Fruit fly (Drosophila melanogaster) whole organism, embryonic: ENCODE measurements around the gene CG15914.

Experiments used
- Ada2b ChIP-seq: fragments of 200-800 bp; sonication (Bioruptor generic); IDR thresholded peaks from 2 replicates; pipeline ENCODE4 v1.3.6; 2022; ENCODE audit warnings: missing biosample characterization, missing genetic modification characterization
- Adf1 ChIP-seq: fragments of 200-800 bp; sonication (Bioruptor generic); IDR thresholded peaks from 2 replicates; pipeline ENCODE4 v1.3.6; 2022; ENCODE audit warnings: missing biosample characterization, missing genetic modification characterization
- CG11456 ChIP-seq: fragments of 200-800 bp; sonication (Bioruptor generic); IDR thresholded peaks from 3 replicates; pipeline ENCODE4 v1.3.6; 2022; ENCODE audit warnings: missing biosample characterization, missing genetic modification characterization
- CG12071 ChIP-seq: fragments of 200-800 bp; sonication (Bioruptor generic); optimal IDR thresholded peaks from 3 replicates; lab custom pipeline; 2018; ENCODE audit warnings: missing biosample characterization, mild to moderate bottlenecking, missing genetic modification characterization
- CG12659 ChIP-seq: fragments of 200-800 bp; sonication (Bioruptor generic); optimal IDR thresholded peaks from 3 replicates; lab custom pipeline; 2017; ENCODE audit warnings: mild to moderate bottlenecking, missing biosample characterization, missing genetic modification reagents, missing genetic modification characterization
- CG13894 ChIP-seq: fragments of 200-800 bp; sonication (Bioruptor generic); optimal IDR thresholded peaks from 3 replicates; lab custom pipeline; 2018; ENCODE audit warnings: missing biosample characterization, mild to moderate bottlenecking, missing genetic modification characterization, moderate library complexity
- CG1603 ChIP-seq: fragments of 200-800 bp; sonication (Bioruptor generic); optimal IDR thresholded peaks from 2 replicates; lab custom pipeline; 2019; ENCODE audit warnings: missing biosample characterization, mild to moderate bottlenecking, missing genetic modification characterization, moderate library complexity
- CG17568 ChIP-seq: fragments of 200-800 bp; sonication (Bioruptor generic); optimal IDR thresholded peaks from 2 replicates; lab custom pipeline; 2018; ENCODE audit warnings: missing biosample characterization, mild to moderate bottlenecking, missing genetic modification characterization, moderate library complexity
- CG2202 ChIP-seq: fragments of 200-800 bp; sonication (Bioruptor generic); optimal IDR thresholded peaks from 2 replicates; lab custom pipeline; 2018; ENCODE audit warnings: missing biosample characterization, mild to moderate bottlenecking, missing genetic modification characterization
- CG2678 ChIP-seq: fragments of 200-800 bp; sonication (Bioruptor generic); optimal IDR thresholded peaks from 3 replicates; lab custom pipeline; 2019; ENCODE audit warnings: missing biosample characterization, mild to moderate bottlenecking, missing genetic modification characterization, moderate library complexity
- CG2889 ChIP-seq: fragments of 200-800 bp; sonication (Bioruptor generic); IDR thresholded peaks from 3 replicates; pipeline ENCODE4 v1.3.6; 2022; ENCODE audit warnings: missing biosample characterization, missing genetic modification characterization
- CG3065 ChIP-seq: fragments of 200-800 bp; sonication (Bioruptor generic); optimal IDR thresholded peaks from 2 replicates; lab custom pipeline; 2016; ENCODE audit warnings: missing biosample characterization, missing genetic modification characterization
- CG3163 ChIP-seq: fragments of 200-800 bp; sonication (Bioruptor generic); optimal IDR thresholded peaks from 3 replicates; lab custom pipeline; 2016; ENCODE audit warnings: missing biosample characterization, missing genetic modification characterization
- CG32767 ChIP-seq: fragments of 200-800 bp; sonication (Bioruptor generic); IDR thresholded peaks from 2 replicates; pipeline ENCODE4 v1.3.6; 2022; ENCODE audit warnings: missing biosample characterization, missing genetic modification characterization
- CG33557 ChIP-seq: fragments of 200-800 bp; sonication (Bioruptor generic); optimal IDR thresholded peaks from 2 replicates; lab custom pipeline; 2019; ENCODE audit warnings: missing biosample characterization, mild to moderate bottlenecking, missing genetic modification characterization, moderate library complexity
- CG34376 ChIP-seq: fragments of 200-800 bp; sonication (Bioruptor generic); optimal IDR thresholded peaks from 2 replicates; lab custom pipeline; 2018; ENCODE audit warnings: missing biosample characterization, mild to moderate bottlenecking, missing genetic modification characterization
- CG7556 ChIP-seq: fragments of 200-800 bp; sonication (Bioruptor generic); optimal IDR thresholded peaks from 2 replicates; lab custom pipeline; 2017; ENCODE audit warnings: missing biosample characterization, mild to moderate bottlenecking, missing genetic modification characterization
- CG7745 ChIP-seq: fragments of 200-800 bp; sonication (Bioruptor generic); optimal IDR thresholded peaks from 2 replicates; lab custom pipeline; 2018; ENCODE audit warnings: missing biosample characterization, mild to moderate bottlenecking, missing genetic modification characterization, moderate library complexity
- CG8089 ChIP-seq: fragments of 200-800 bp; sonication (Bioruptor generic); optimal IDR thresholded peaks from 3 replicates; lab custom pipeline; 2016; ENCODE audit warnings: missing biosample characterization, missing genetic modification characterization
- CG8765 ChIP-seq: fragments of 200-800 bp; sonication (Bioruptor generic); IDR thresholded peaks from 2 replicates; pipeline ENCODE4 v1.3.6; 2022; ENCODE audit warnings: missing biosample characterization, missing genetic modification characterization
- CTCF ChIP-seq: fragments of 200-800 bp; sonication (Bioruptor generic); optimal IDR thresholded peaks from 2 replicates; lab custom pipeline; 2017; ENCODE audit warnings: missing biosample characterization, mild to moderate bottlenecking, missing genetic modification characterization, moderate library complexity
- CoRest ChIP-seq: fragments of 200-800 bp; sonication (Bioruptor generic); optimal IDR thresholded peaks from 3 replicates; lab custom pipeline; 2018; ENCODE audit warnings: missing biosample characterization, mild to moderate bottlenecking, missing genetic modification characterization, moderate library complexity
- Doc3 ChIP-seq: fragments of 200-800 bp; sonication (Bioruptor generic); IDR thresholded peaks from 3 replicates; pipeline ENCODE4 v1.3.6; 2022; ENCODE audit warnings: missing biosample characterization, missing genetic modification characterization; ENCODE audit not compliant: partially characterized antibody
- E2f1 ChIP-seq: fragments of 200-800 bp; sonication (Bioruptor generic); IDR thresholded peaks from 2 replicates; pipeline ENCODE4 v1.3.6; 2022; ENCODE audit warnings: missing biosample characterization, missing genetic modification characterization
- Fer3 ChIP-seq: fragments of 200-800 bp; sonication (Bioruptor generic); optimal IDR thresholded peaks from 2 replicates; lab custom pipeline; 2018; ENCODE audit warnings: missing biosample characterization, mild to moderate bottlenecking, missing genetic modification characterization, moderate library complexity
- HLH3B ChIP-seq: fragments of 200-800 bp; sonication (Bioruptor generic); IDR thresholded peaks from 2 replicates; pipeline ENCODE4 v1.3.6; 2022; ENCODE audit warnings: missing biosample characterization, missing genetic modification characterization
- HmgZ ChIP-seq: fragments of 200-800 bp; sonication (Bioruptor generic); optimal IDR thresholded peaks from 2 replicates; lab custom pipeline; 2018; ENCODE audit warnings: missing biosample characterization, mild to moderate bottlenecking, missing genetic modification characterization
- Jarid2 ChIP-seq: fragments of 200-800 bp; sonication (Bioruptor generic); optimal IDR thresholded peaks from 3 replicates; lab custom pipeline; 2017; ENCODE audit warnings: mild to moderate bottlenecking, missing biosample characterization, missing genetic modification reagents, missing genetic modification characterization
- Mes4 ChIP-seq: fragments of 200-800 bp; sonication (Bioruptor generic); optimal IDR thresholded peaks from 2 replicates; lab custom pipeline; 2016; ENCODE audit warnings: missing biosample characterization, missing genetic modification characterization
- Oaz ChIP-seq: fragments of 200-800 bp; sonication (Bioruptor generic); IDR thresholded peaks from 2 replicates; pipeline ENCODE4 v1.3.6; 2022; ENCODE audit warnings: missing biosample characterization, missing genetic modification characterization
- Side ChIP-seq: fragments of 200-800 bp; sonication (Bioruptor generic); optimal IDR thresholded peaks from 2 replicates; lab custom pipeline; 2016; ENCODE audit warnings: missing biosample characterization, missing genetic modification characterization
- crc ChIP-seq: fragments of 200-800 bp; sonication (Bioruptor generic); optimal IDR thresholded peaks from 2 replicates; lab custom pipeline; 2016; ENCODE audit warnings: missing biosample characterization, missing genetic modification characterization
- crol ChIP-seq: fragments of 200-800 bp; sonication (Bioruptor generic); IDR thresholded peaks from 2 replicates; pipeline ENCODE4 v1.3.6; 2022; ENCODE audit warnings: missing biosample characterization, missing genetic modification characterization
- dan ChIP-seq: fragments of 200-800 bp; sonication (Bioruptor generic); IDR thresholded peaks from 2 replicates; pipeline ENCODE4 v1.3.6; 2022; ENCODE audit warnings: missing biosample characterization, missing genetic modification characterization
- esg ChIP-seq: fragments of 200-800 bp; sonication (Bioruptor generic); conservative IDR thresholded peaks from 2 replicates; pipeline ENCODE4 v1.3.6; 2022; ENCODE audit warnings: missing biosample characterization, missing genetic modification characterization
- fu2 ChIP-seq: fragments of 200-800 bp; sonication (Bioruptor generic); optimal IDR thresholded peaks from 2 replicates; lab custom pipeline; 2016; ENCODE audit warnings: missing biosample characterization, missing genetic modification characterization
- lab ChIP-seq: fragments of 200-800 bp; sonication (Bioruptor generic); optimal IDR thresholded peaks from 3 replicates; lab custom pipeline; 2017; ENCODE audit warnings: missing biosample characterization, missing genetic modification characterization, mild to moderate bottlenecking, moderate library complexity, missing genetic modification reagents
- luna ChIP-seq: fragments of 200-800 bp; sonication (Bioruptor generic); optimal IDR thresholded peaks from 2 replicates; lab custom pipeline; 2016; ENCODE audit warnings: missing biosample characterization, missing genetic modification characterization
- mam ChIP-seq: fragments of 200-800 bp; sonication (Bioruptor generic); optimal IDR thresholded peaks from 3 replicates; lab custom pipeline; 2016; ENCODE audit warnings: missing biosample characterization, missing genetic modification characterization
- nerfin-2 ChIP-seq: fragments of 200-800 bp; sonication (Bioruptor generic); IDR thresholded peaks from 2 replicates; pipeline ENCODE4 v1.3.6; 2022; ENCODE audit warnings: missing biosample characterization, missing genetic modification characterization; ENCODE audit not compliant: partially characterized antibody
- nom ChIP-seq: fragments of 200-800 bp; sonication (Bioruptor generic); optimal IDR thresholded peaks from 2 replicates; lab custom pipeline; 2017; ENCODE audit warnings: missing biosample characterization, missing genetic modification characterization, mild to moderate bottlenecking, moderate library complexity, missing genetic modification reagents
- phol ChIP-seq: fragments of 200-800 bp; sonication (Bioruptor generic); optimal IDR thresholded peaks from 3 replicates; lab custom pipeline; 2018; ENCODE audit warnings: missing biosample characterization, mild to moderate bottlenecking, missing genetic modification characterization, moderate library complexity
- rib ChIP-seq: fragments of 200-800 bp; sonication (Bioruptor generic); IDR thresholded peaks from 2 replicates; pipeline ENCODE4 v1.3.6; 2022; ENCODE audit warnings: missing biosample characterization, missing genetic modification characterization
- sima ChIP-seq: fragments of 200-800 bp; sonication (Bioruptor generic); optimal IDR thresholded peaks from 2 replicates; lab custom pipeline; 2016; ENCODE audit warnings: missing biosample characterization, missing genetic modification characterization
- tll ChIP-seq, 2 experiments: fragments of 200-800 bp in 1 of 2; fragments of >200 bp in 1 of 2; sonication (Bioruptor generic) in 1 of 2; optimal IDR thresholded peaks; 2 replicates each; lab custom pipeline; 2017 to 2019; ENCODE audit warnings: missing biosample characterization in 2 of 2, missing genetic modification characterization in 2 of 2, mild to moderate bottlenecking in 1 of 2, moderate library complexity in 1 of 2
- ttk ChIP-seq: fragments of 200-800 bp; sonication (Bioruptor generic); IDR thresholded peaks from 2 replicates; pipeline ENCODE4 v2.1.2; 2022; ENCODE audit warnings: missing biosample characterization, missing genetic modification characterization
- unc-4 ChIP-seq: fragments of 200-800 bp; sonication (Bioruptor generic); IDR thresholded peaks from 2 replicates; pipeline ENCODE4 v1.3.6; 2022; ENCODE audit warnings: missing biosample characterization, missing genetic modification characterization; ENCODE audit not compliant: partially characterized antibody
- yki ChIP-seq: fragments of >200 bp; optimal IDR thresholded peaks from 3 replicates; lab custom pipeline; 2018

CG15914 gene

DNA sequence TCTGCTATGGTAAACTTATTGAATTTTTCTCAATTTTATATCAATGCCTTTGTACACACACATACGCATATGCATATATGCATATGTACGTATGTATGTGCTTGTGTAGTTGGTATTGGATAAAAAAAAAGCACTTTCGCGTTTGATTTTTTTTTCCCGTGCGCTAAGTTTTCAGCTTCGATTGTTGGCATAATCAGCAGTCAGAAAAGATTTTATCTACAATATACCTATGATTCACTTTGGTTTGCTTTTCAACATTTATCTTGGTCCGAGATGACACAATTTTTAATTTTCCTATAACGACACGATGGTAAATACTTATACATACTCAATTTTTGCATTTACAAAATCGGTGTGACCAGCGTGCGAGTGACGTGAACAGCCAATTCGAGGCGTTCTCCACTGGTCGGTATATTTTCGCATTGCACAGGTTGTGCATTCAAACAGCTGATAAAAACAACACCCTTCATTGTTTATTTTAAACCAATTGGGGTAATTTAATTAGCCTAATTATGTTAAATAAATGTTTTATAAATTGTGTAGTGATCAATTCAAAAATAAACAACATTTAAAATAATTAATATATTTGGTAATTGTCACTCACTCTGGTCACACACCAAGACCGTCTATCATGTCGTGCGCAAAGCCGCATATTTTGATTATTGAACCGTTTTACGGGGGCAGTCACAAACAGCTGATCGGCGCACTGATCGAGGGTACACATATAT lies at the start of gene CG15914, which contains the start of gene UBL3 (continued):
- TF ChIP-seq Mes4 (GFP tag; lab: Kevin White, UChicago) = no peak
- TF ChIP-seq Adf1 (GFP tag; lab: Robert Waterston, UW) = no peak
- no peak for TF ChIP-seq CG8089 (GFP tag; lab: Kevin White, UChicago)
- TF ChIP-seq unc-4 = 0 out of 2 replicates have a peak, but pooled peaks have one; percentile 34
- peak; percentile 68 for TF ChIP-seq CG12659
- no peak for TF ChIP-seq Side (GFP tag; lab: Kevin White, UChicago)
- peak; percentile 58 for TF ChIP-seq HmgZ (tag; lab: Kevin White, UChicago)
- no peak for TF ChIP-seq CTCF (GFP tag; lab: Kevin White, UChicago)
- no peak for TF ChIP-seq Oaz (GFP tag; lab: Robert Waterston, UW)
- peak; percentile 15 for TF ChIP-seq nom (GFP tag; lab: Kevin White, UChicago)
- TF ChIP-seq CG17568 (GFP tag; lab: Kevin White, UChicago) = peak; percentile 39
- no peak for TF ChIP-seq CG3065

DNA sequence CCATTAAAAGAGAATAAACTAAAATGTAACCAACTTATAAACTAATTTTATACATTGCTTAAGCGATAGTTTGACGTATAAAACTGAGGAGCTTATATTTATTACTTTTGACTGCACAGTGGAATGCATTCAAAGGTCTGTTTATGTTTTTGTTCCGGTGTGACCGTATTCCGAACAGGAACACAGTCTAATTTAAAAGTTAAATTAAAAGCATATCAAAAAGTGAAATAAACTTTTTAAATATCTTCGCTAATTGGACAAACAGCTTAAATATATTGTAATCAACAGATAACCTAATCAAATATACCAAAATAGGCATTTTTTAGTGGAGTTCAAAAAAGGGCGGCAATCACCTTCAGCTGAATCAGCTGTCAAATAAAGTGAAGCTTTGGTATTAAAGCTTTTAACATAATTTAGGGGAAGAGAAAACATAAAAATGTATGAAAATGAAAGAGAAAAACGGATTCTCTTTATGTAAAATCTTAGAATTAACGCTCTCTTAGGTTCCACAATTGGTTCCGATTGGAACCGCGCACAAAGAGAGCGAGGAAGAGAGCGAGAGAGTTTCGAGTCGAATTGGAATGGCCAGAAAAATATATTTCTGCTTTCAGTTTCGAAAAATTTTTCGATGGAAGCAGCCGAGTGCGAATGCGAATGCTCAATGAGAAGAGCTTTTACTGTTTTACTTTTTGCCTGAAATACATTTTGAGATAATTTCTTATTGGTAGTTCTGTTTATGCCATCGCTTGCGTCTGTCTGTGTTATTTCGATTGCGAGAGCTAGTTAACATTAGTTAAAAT lies 49.3 kb upstream of the CG15914 start, which contains the start of the genes PGRP-LE and sd:
PGRP-LE (minus strand) TSS at position 117 of the 800 bp plus-strand sequence.
sd (plus strand) TSS at position 607 of the 800 bp plus-strand sequence.
- no peak for TF ChIP-seq CG2202
- TF ChIP-seq Ada2b (GFP tag; lab: Robert Waterston, UW) = no peak
- no peak for TF ChIP-seq CG7556 (GFP tag; lab: Kevin White, UChicago)
- TF ChIP-seq CG3163 (GFP tag; lab: Kevin White, UChicago) = peak; percentile 98
- TF ChIP-seq Doc3 (GFP tag; lab: Robert Waterston, UW) = 0 out of 3 replicates have a peak, but pooled peaks have one; percentile 11
- TF ChIP-seq rib (GFP tag; lab: Robert Waterston, UW) = 0 out of 2 replicates have a peak, but pooled peaks have one; percentile 33
- TF ChIP-seq Fer3 (tag; lab: Kevin White, UChicago) = no peak
- TF ChIP-seq CG11456 (GFP tag; lab: Robert Waterston, UW) = no peak
- TF ChIP-seq yki = peak; percentile 60
- TF ChIP-seq tll (GFP tag; optimal IDR thresholded peaks at IDR 0.05; lab: Kevin White, UChicago) = no peak
- no peak for TF ChIP-seq dan (GFP tag; lab: Robert Waterston, UW)
- no peak for TF ChIP-seq HLH3B (GFP tag; lab: Robert Waterston, UW)
- no peak for TF ChIP-seq E2f1 (GFP tag; lab: Robert Waterston, UW)
- TF ChIP-seq ttk (GFP tag; lab: Robert Waterston, UW) = no peak
- no peak for TF ChIP-seq CG7745 (tag; lab: Kevin White, UChicago)
- TF ChIP-seq fu2 (GFP tag; lab: Kevin White, UChicago) = no peak
- no peak for TF ChIP-seq sima
- peak; percentile 12 for TF ChIP-seq CoRest
- TF ChIP-seq lab (GFP tag; lab: Kevin White, UChicago) = no peak
- TF ChIP-seq luna (GFP tag; lab: Kevin White, UChicago) = no peak
- TF ChIP-seq crc (GFP tag; lab: Kevin White, UChicago) = no peak
- TF ChIP-seq CG32767 (GFP tag; lab: Robert Waterston, UW) = no peak
- TF ChIP-seq CG8765 (GFP tag; lab: Robert Waterston, UW) = no peak
- no peak for TF ChIP-seq crol (GFP tag; lab: Robert Waterston, UW)
- no peak for TF ChIP-seq CG2678
- no peak for TF ChIP-seq esg (GFP tag; lab: Robert Waterston, UW)
- TF ChIP-seq CG1603 (tag; lab: Kevin White, UChicago) = peak; percentile 18
- TF ChIP-seq CG13894 (tag; lab: Kevin White, UChicago) = peak; percentile 11
- TF ChIP-seq phol (tag; lab: Kevin White, UChicago) = no peak
- no peak for TF ChIP-seq CG33557 (GFP tag; lab: Kevin White, UChicago)
- TF ChIP-seq nerfin-2 (GFP tag; lab: Robert Waterston, UW) = no peak
- peak; percentile 18 for TF ChIP-seq CG12071
- peak; percentile 8 for TF ChIP-seq mam (GFP tag; lab: Kevin White, UChicago)
- peak; percentile 44 for TF ChIP-seq CG34376
- TF ChIP-seq Jarid2 = peak; percentile 78
- TF ChIP-seq CG2889 = no peak
